Worm (Caenorhabditis elegans): ENCODE results near the gene C02F4.5.
A peak's percentile ranks its signal among the peaks of the same experiment; 100 is the strongest.

The C02F4.5 gene

DNA sequence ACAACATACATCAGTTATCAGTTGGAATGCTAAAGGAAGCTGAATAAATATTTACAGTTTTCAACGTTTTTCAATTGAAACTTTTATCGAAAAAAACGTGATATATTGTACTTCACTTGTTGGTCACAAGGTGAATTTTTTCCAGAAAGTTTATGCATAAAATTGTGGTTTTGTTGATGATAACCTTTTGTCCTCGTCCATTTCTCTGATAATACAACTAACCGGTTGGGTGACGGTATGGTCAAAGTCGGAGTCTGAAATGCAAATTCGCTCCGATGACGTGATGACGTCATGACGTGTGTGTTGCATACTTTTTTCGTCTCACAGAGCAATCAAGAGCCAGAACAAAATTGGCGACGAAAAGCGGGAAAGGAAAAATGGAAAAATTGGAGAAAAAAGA lies 12.5 kb downstream of the C02F4.5 start (continued):
- TF ChIP-seq lin-38 (GFP tag; IDR thresholded peaks at IDR 0.05) (peak; percentile 19; the same call in 1 of the 2 replicates), dmd-8 (GFP tag; IDR thresholded peaks at IDR 0.05) (no peak), T26A8.4 (GFP tag; IDR thresholded peaks at IDR 0.05) (peak; percentile 18; the same call in 1 of the 2 replicates), nhr-42 (GFP tag; IDR thresholded peaks at IDR 0.05) (no peak), dve-1 (tag; optimal IDR thresholded peaks at IDR 0.05; ENCODE audit: insufficient read depth) (peak; percentile 89), pha-4 (GFP tag; IDR thresholded peaks at IDR 0.05) (peak; percentile 21; the same call in 1 of the 2 replicates), pha-4 (tag; optimal IDR thresholded peaks at IDR 0.05) (no peak), mxl-2 (GFP tag; conservative IDR thresholded peaks at IDR 0.05) (no peak), F49E8.2 (tag; optimal IDR thresholded peaks at IDR 0.05; ENCODE audit: borderline replicate concordance) (no peak), hif-1 (tag; optimal IDR thresholded peaks at IDR 0.05) (peak in 1 of 2 experiments; percentile 80), spr-3 (GFP tag; optimal IDR thresholded peaks at IDR 0.05) (no peak), nhr-28 (tag; optimal IDR thresholded peaks at IDR 0.05) (peak; percentile 51), ceh-20 (GFP tag; IDR thresholded peaks at IDR 0.05) (no peak), pqm-1 (tag; optimal IDR thresholded peaks at IDR 0.05) (no peak), lin-1 (GFP tag; IDR thresholded peaks at IDR 0.05) (no peak), skn-1 (tag; optimal IDR thresholded peaks at IDR 0.05) (no peak), mes-2 (tag; optimal IDR thresholded peaks at IDR 0.05; ENCODE audit: poor library complexity, severe bottlenecking) (peak; percentile 8), ceh-44 (GFP tag; IDR thresholded peaks at IDR 0.05) (no peak), ceh-28 (tag; optimal IDR thresholded peaks at IDR 0.05) (no peak), attf-4 (tag; optimal IDR thresholded peaks at IDR 0.05) (no peak), zfp-2 (tag; optimal IDR thresholded peaks at IDR 0.05) (no peak), ZK546.5 (tag; optimal IDR thresholded peaks at IDR 0.05) (no peak), daf-16 (GFP tag; optimal IDR thresholded peaks at IDR 0.05) (peak in 1 of 2 experiments; percentile 19), daf-16 (tag; optimal IDR thresholded peaks at IDR 0.05) (peak; percentile 98)

DNA sequence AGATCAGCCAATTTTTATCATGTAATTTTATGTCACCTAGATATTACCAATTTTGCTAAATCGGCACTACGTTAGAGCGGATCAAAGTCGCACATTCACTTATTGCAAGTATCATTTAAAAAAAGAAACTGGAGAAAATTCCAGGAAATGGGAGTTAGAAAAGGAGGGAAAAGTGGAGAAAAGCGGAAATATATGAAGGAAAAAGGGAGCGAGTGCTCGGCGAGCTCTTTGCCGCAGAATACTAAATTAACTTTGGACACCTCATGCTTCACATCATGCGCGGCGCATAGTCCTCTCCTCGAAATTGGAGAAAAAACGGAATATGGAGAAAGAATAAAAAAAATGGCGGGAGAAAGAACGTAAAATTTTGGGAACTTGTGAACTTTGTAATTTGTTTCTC lies 16.4 kb downstream of the C02F4.5 start:
- TF ChIP-seq php-3 (GFP tag; IDR thresholded peaks at IDR 0.05) (no peak), ZK337.2 (GFP tag; IDR thresholded peaks at IDR 0.05) (no peak), dmd-6 (GFP tag; IDR thresholded peaks at IDR 0.05) (peak; percentile 10; the same call in 1 of the 2 replicates), nhr-48 (tag; optimal IDR thresholded peaks at IDR 0.05) (no peak), gei-8 (GFP tag; optimal IDR thresholded peaks at IDR 0.05) (no peak), Y105C5A.15 (GFP tag; IDR thresholded peaks at IDR 0.05) (no peak), egl-27 (tag; optimal IDR thresholded peaks at IDR 0.05) (no peak), ctbp-1 (GFP tag; IDR thresholded peaks at IDR 0.05) (peak; percentile 57), fkh-10 (GFP tag; optimal IDR thresholded peaks at IDR 0.05) (peak; percentile 83), F37D6.2 (tag; optimal IDR thresholded peaks at IDR 0.05) (peak; percentile 11), nhr-10 (tag; optimal IDR thresholded peaks at IDR 0.05) (no peak), hlh-30 (tag; optimal IDR thresholded peaks at IDR 0.05; ENCODE audit: insufficient read depth) (peak; percentile 7), ces-1 (GFP tag; optimal IDR thresholded peaks at IDR 0.05) (peak; percentile 65), daf-12 (tag; optimal IDR thresholded peaks at IDR 0.05) (no peak), lsy-2 (tag; optimal IDR thresholded peaks at IDR 0.05) (peak in 1 of 2 experiments; percentile 44), aha-1 (tag) (peak; percentile 74), mep-1 (tag; optimal IDR thresholded peaks at IDR 0.05) (peak; percentile 13)
